Worm (Caenorhabditis elegans): ENCODE measurements around the gene mcd-1.

mcd-1 gene

ce11 chrII:13888278-13888677 is at the start of gene mcd-1 (continued):
- TF ChIP-seq nhr-90 (tag; optimal IDR thresholded peaks at IDR 0.05; ENCODE audit: poor library complexity), result peak; percentile 15
- no peak for TF ChIP-seq nhr-237 (tag; optimal IDR thresholded peaks at IDR 0.05)
- peak in 1 of 6 experiments; percentile 6 for TF ChIP-seq elt-3 (tag; optimal IDR thresholded peaks at IDR 0.05)
- TF ChIP-seq nhr-28 (tag; optimal IDR thresholded peaks at IDR 0.05), result no peak
- no peak for TF ChIP-seq lir-3 (tag; optimal IDR thresholded peaks at IDR 0.05; ENCODE audit: poor library complexity)
- TF ChIP-seq hlh-17 (GFP tag; optimal IDR thresholded peaks at IDR 0.05; ENCODE audit: borderline replicate concordance), result no peak
- TF ChIP-seq pqm-1 (tag; optimal IDR thresholded peaks at IDR 0.05), result no peak
- TF ChIP-seq skn-1 (tag; optimal IDR thresholded peaks at IDR 0.05), result peak; percentile 43
- TF ChIP-seq dpl-1 (GFP tag; optimal IDR thresholded peaks at IDR 0.05), result peak; percentile 81 to 90 (median 81)
- no peak for TF ChIP-seq zip-4 (GFP tag; optimal IDR thresholded peaks at IDR 0.05)
- no peak for TF ChIP-seq ama-1 (optimal IDR thresholded peaks at IDR 0.05)
- peak; percentile 26 for TF ChIP-seq mep-1 (tag; optimal IDR thresholded peaks at IDR 0.05)
- TF ChIP-seq lsy-2 (tag; optimal IDR thresholded peaks at IDR 0.05), result peak; percentile 64 to 90
- no peak for TF ChIP-seq zag-1 (tag; optimal IDR thresholded peaks at IDR 0.05)
- peak; percentile 87 for TF ChIP-seq nhr-77 (tag; optimal IDR thresholded peaks at IDR 0.05)
- no peak for TF ChIP-seq aly-2 (tag; optimal IDR thresholded peaks at IDR 0.05)
- TF ChIP-seq nhr-76 (tag; optimal IDR thresholded peaks at IDR 0.05), result no peak
- no peak for TF ChIP-seq C04F5.9 (tag; optimal IDR thresholded peaks at IDR 0.05)

ce11 chrII:13839454-13839853 is 48.9 kb upstream of the mcd-1 start:
- TF ChIP-seq ces-1 (GFP tag; optimal IDR thresholded peaks at IDR 0.05), result no peak
- peak; percentile 89 for TF ChIP-seq dsc-1 (tag; optimal IDR thresholded peaks at IDR 0.05)
- peak; percentile 42 for TF ChIP-seq fkh-4 (tag; optimal IDR thresholded peaks at IDR 0.05; ENCODE audit: borderline replicate concordance)

- no peak for TF ChIP-seq ceh-88 (GFP tag; IDR thresholded peaks at IDR 0.05)
- TF ChIP-seq zip-4 (GFP tag; optimal IDR thresholded peaks at IDR 0.05), result no peak
- TF ChIP-seq lir-3 (tag; optimal IDR thresholded peaks at IDR 0.05; ENCODE audit: poor library complexity), result no peak
- TF ChIP-seq nhr-90 (tag; optimal IDR thresholded peaks at IDR 0.05; ENCODE audit: poor library complexity), result no peak
- TF ChIP-seq nhr-77 (tag; optimal IDR thresholded peaks at IDR 0.05), result no peak
- no peak for TF ChIP-seq ztf-11 (tag; optimal IDR thresholded peaks at IDR 0.05)
- no peak for TF ChIP-seq fkh-8 (tag; optimal IDR thresholded peaks at IDR 0.05)
- no peak for TF ChIP-seq irx-1 (tag; optimal IDR thresholded peaks at IDR 0.05)
- TF ChIP-seq jun-1 (tag; optimal IDR thresholded peaks at IDR 0.05), result no peak
- no peak for TF ChIP-seq efl-1 (optimal IDR thresholded peaks at IDR 0.05)
- TF ChIP-seq efl-1 (GFP tag; optimal IDR thresholded peaks at IDR 0.05 in 1 of 2), result no peak
- TF ChIP-seq xbp-1 (tag; optimal IDR thresholded peaks at IDR 0.05), result no peak
- TF ChIP-seq sptf-1 (tag; optimal IDR thresholded peaks at IDR 0.05), result no peak
- no peak for TF ChIP-seq unc-30 (tag; optimal IDR thresholded peaks at IDR 0.05)
Measured at ce11 chrII:13841106-13841854, 47.1 kb upstream of the mcd-1 start, which contains the start of gene F08G2.7. Gene F08G2.7 (minus strand): TSS chrII:13841156.

- TF ChIP-seq fkh-8 (tag; optimal IDR thresholded peaks at IDR 0.05) (no peak), blmp-1 (tag; optimal IDR thresholded peaks at IDR 0.05) (peak; percentile 31), irx-1 (tag; optimal IDR thresholded peaks at IDR 0.05) (no peak), ceh-63 (GFP tag; optimal IDR thresholded peaks at IDR 0.05) (no peak), efl-1 (optimal IDR thresholded peaks at IDR 0.05) (no peak), efl-1 (GFP tag; optimal IDR thresholded peaks at IDR 0.05 in 1 of 2) (peak in 1 of 2 experiments; percentile 39)
Measured at ce11 chrII:13842340-13842739, 46.0 kb upstream of the mcd-1 start.

- no peak for TF ChIP-seq nhr-76 (tag; optimal IDR thresholded peaks at IDR 0.05)
- TF ChIP-seq ztf-11 (tag; optimal IDR thresholded peaks at IDR 0.05), result no peak
- TF ChIP-seq ces-1 (GFP tag; optimal IDR thresholded peaks at IDR 0.05), result no peak
- TF ChIP-seq aly-2 (tag; optimal IDR thresholded peaks at IDR 0.05), result no peak
- TF ChIP-seq lin-14 (GFP tag; optimal IDR thresholded peaks at IDR 0.05), result no peak
- TF ChIP-seq nhr-47 (tag; optimal IDR thresholded peaks at IDR 0.05), result no peak
- TF ChIP-seq C34B4.2 (tag; optimal IDR thresholded peaks at IDR 0.05), result no peak
Measured at ce11 chrII:13846018-13846417, 42.3 kb upstream of the mcd-1 start.

Data from whole organism, L1 larva.